Worm (Caenorhabditis elegans) whole organism, mixed stage, embryonic: ENCODE measurements around the gene Y39A3A.2.

Experiments
- ces-1 ChIP-seq: fragments of 150-350 bp; optimal IDR thresholded peaks from 2 replicates; lab custom pipeline; 2014; ENCODE audit warnings: missing biosample characterization, missing genetic modification reagents, missing genetic modification characterization
- lin-13 ChIP-seq: fragments of 150-350 bp; optimal IDR thresholded peaks from 2 replicates; lab custom pipeline; 2014; ENCODE audit warnings: missing biosample characterization, missing genetic modification characterization
- lsy-2 ChIP-seq: fragments of 150-350 bp; optimal IDR thresholded peaks from 2 replicates; lab custom pipeline; 2014; ENCODE audit warnings: missing biosample characterization, missing genetic modification characterization
- mab-5 ChIP-seq: fragments of 150-350 bp; optimal IDR thresholded peaks from 2 replicates; lab custom pipeline; 2014; ENCODE audit warnings: missing biosample characterization, missing genetic modification characterization
- nhr-2 ChIP-seq: fragments of 150-350 bp; optimal IDR thresholded peaks from 2 replicates; lab custom pipeline; 2014; ENCODE audit warnings: missing biosample characterization, missing genetic modification characterization
- nhr-76 ChIP-seq: sonication (generic microtip); optimal IDR thresholded peaks from 2 replicates; lab custom pipeline; 2017; ENCODE audit warnings: missing biosample characterization, missing genetic modification characterization
- pha-4 ChIP-seq: fragments of 150-350 bp; optimal IDR thresholded peaks from 2 replicates; lab custom pipeline; 2018; ENCODE audit warnings: missing biosample characterization, missing genetic modification reagents, missing genetic modification characterization
- unc-120 ChIP-seq: sonication (generic microtip); optimal IDR thresholded peaks from 2 replicates; lab custom pipeline; 2017; ENCODE audit warnings: missing genetic modification characterization, missing compliant biosample characterization; ENCODE audit not compliant: poor library complexity, severe bottlenecking
- unc-39 ChIP-seq: fragments of 150-350 bp; optimal IDR thresholded peaks from 2 replicates; lab custom pipeline; 2014; ENCODE audit warnings: missing biosample characterization, missing genetic modification characterization
- ztf-11 ChIP-seq: fragments of 150-350 bp; optimal IDR thresholded peaks from 2 replicates; lab custom pipeline; 2014; ENCODE audit warnings: missing biosample characterization, missing genetic modification characterization

ce11 chrIII:2100842-2101241 lies 43.4 kb upstream of the Y39A3A.2 start:
- no peak for TF ChIP-seq lin-13 (tag; lab: Kevin White, UChicago)
- TF ChIP-seq ztf-11 = no peak
- peak; percentile 67 for TF ChIP-seq pha-4 (tag; lab: Kevin White, UChicago)
- no peak for TF ChIP-seq unc-39 (tag; lab: Kevin White, UChicago)
- peak; percentile 95 for TF ChIP-seq ces-1 (GFP tag; lab: Kevin White, UChicago)
- TF ChIP-seq unc-120 = no peak
- peak; percentile 56 for TF ChIP-seq lsy-2 (tag; lab: Kevin White, UChicago)
- no peak for TF ChIP-seq nhr-76 (tag; lab: Kevin White, UChicago)
- no peak for TF ChIP-seq mab-5
- TF ChIP-seq nhr-2 = no peak
